Worm (Caenorhabditis elegans): Measurements from ENCODE around the gene glb-5.

The glb-5 gene

ce11 chrV:5559882-5560281 is 1.2 kb downstream of the glb-5 start:
- TF ChIP-seq egl-13 (tag; optimal IDR thresholded peaks at IDR 0.05): no peak
- TF ChIP-seq lin-13 (GFP tag; optimal IDR thresholded peaks at IDR 0.05): no peak
- peak; percentile 77 for TF ChIP-seq pqm-1 (tag; optimal IDR thresholded peaks at IDR 0.05)
- TF ChIP-seq nhr-90 (tag; optimal IDR thresholded peaks at IDR 0.05; ENCODE audit: poor library complexity): peak; percentile 21
- TF ChIP-seq lin-35 (GFP tag; optimal IDR thresholded peaks at IDR 0.05): peak in 1 of 2 experiments; percentile 31
- peak; percentile 88 for TF ChIP-seq elt-2 (tag; optimal IDR thresholded peaks at IDR 0.05)
- peak; percentile 26 for TF ChIP-seq lin-14 (GFP tag; optimal IDR thresholded peaks at IDR 0.05)

- TF ChIP-seq F16B12.6 (tag; optimal IDR thresholded peaks at IDR 0.05) (no peak), unc-62 (GFP tag; optimal IDR thresholded peaks at IDR 0.05) (no peak), nhr-76 (tag; optimal IDR thresholded peaks at IDR 0.05) (no peak), nhr-28 (tag; optimal IDR thresholded peaks at IDR 0.05) (no peak), jun-1 (tag; optimal IDR thresholded peaks at IDR 0.05) (no peak), nhr-11 (tag; optimal IDR thresholded peaks at IDR 0.05) (no peak), alr-1 (tag; optimal IDR thresholded peaks at IDR 0.05; ENCODE audit: borderline replicate concordance) (no peak), hlh-4 (tag; optimal IDR thresholded peaks at IDR 0.05) (no peak), efl-1 (optimal IDR thresholded peaks at IDR 0.05) (no peak), efl-1 (GFP tag; optimal IDR thresholded peaks at IDR 0.05 in 1 of 2) (no peak), pax-3 (tag; optimal IDR thresholded peaks at IDR 0.05) (no peak), ceh-63 (GFP tag; optimal IDR thresholded peaks at IDR 0.05) (no peak), pag-3 (tag; optimal IDR thresholded peaks at IDR 0.05; ENCODE audit: borderline replicate concordance, insufficient read depth) (no peak), fkh-4 (tag; optimal IDR thresholded peaks at IDR 0.05; ENCODE audit: borderline replicate concordance) (no peak), snu-23 (GFP tag; optimal IDR thresholded peaks at IDR 0.05) (no peak), lir-3 (tag; optimal IDR thresholded peaks at IDR 0.05; ENCODE audit: poor library complexity) (no peak), lin-15B (tag; optimal IDR thresholded peaks at IDR 0.05) (no peak), nhr-19 (GFP tag; conservative IDR thresholded peaks at IDR 0.05) (no peak)
Measured at ce11 chrV:5567119-5567518, 8.4 kb downstream of the glb-5 start, which contains the start of gene C18C4.7. TSS of gene C18C4.7 (minus strand) at chrV:5567219.

DNA sequence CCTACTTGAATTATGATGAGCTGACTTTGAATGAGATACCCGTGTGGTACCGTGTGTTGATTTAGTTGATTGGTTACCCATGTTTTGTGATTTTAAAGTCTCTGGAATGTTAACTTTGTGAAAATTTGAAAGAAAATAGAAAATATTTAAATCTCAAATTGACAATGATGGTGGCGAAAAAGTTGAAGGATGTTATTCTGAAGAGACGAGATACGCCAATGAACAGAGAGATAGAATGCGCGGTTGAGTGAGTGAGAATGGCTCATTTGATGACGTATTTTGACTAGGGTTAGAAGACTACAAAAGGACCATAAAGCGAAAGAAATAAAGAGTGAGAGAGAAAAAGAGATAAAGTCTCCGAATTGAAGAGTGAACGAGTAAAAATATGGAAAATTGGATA is 11.7 kb downstream of the glb-5 start, which contains the start of gene glb-6:
Gene glb-6, minus strand, starts transcription at position 101 of the 400 bp plus-strand sequence.
- no peak for TF ChIP-seq pag-3 (tag; optimal IDR thresholded peaks at IDR 0.05; ENCODE audit: borderline replicate concordance, insufficient read depth)
- TF ChIP-seq C16A3.4 (tag; optimal IDR thresholded peaks at IDR 0.05): no peak
- no peak for TF ChIP-seq fkh-8 (tag; optimal IDR thresholded peaks at IDR 0.05)
- TF ChIP-seq efl-1 (optimal IDR thresholded peaks at IDR 0.05): no peak
- TF ChIP-seq efl-1 (GFP tag; optimal IDR thresholded peaks at IDR 0.05 in 1 of 2): no peak
- TF ChIP-seq lin-14 (GFP tag; optimal IDR thresholded peaks at IDR 0.05): peak; percentile 39
- TF ChIP-seq unc-86 (tag; optimal IDR thresholded peaks at IDR 0.05): no peak
- peak; percentile 16 for TF ChIP-seq fkh-10 (GFP tag; optimal IDR thresholded peaks at IDR 0.05)

ce11 chrV:5571691-5572090 is 13.0 kb downstream of the glb-5 start:
- TF ChIP-seq elt-2 (tag; optimal IDR thresholded peaks at IDR 0.05) (no peak), pag-3 (tag; optimal IDR thresholded peaks at IDR 0.05; ENCODE audit: borderline replicate concordance, insufficient read depth) (no peak), egl-13 (tag; optimal IDR thresholded peaks at IDR 0.05) (peak; percentile 19), F16B12.6 (tag; optimal IDR thresholded peaks at IDR 0.05) (no peak), zip-4 (GFP tag; optimal IDR thresholded peaks at IDR 0.05) (no peak), nhr-11 (tag; optimal IDR thresholded peaks at IDR 0.05) (no peak), lin-14 (GFP tag; optimal IDR thresholded peaks at IDR 0.05) (peak; percentile 60), ztf-11 (tag; optimal IDR thresholded peaks at IDR 0.05) (no peak), nhr-71 (tag; optimal IDR thresholded peaks at IDR 0.05) (peak; percentile 8), irx-1 (tag; optimal IDR thresholded peaks at IDR 0.05) (no peak), fkh-8 (tag; optimal IDR thresholded peaks at IDR 0.05) (peak; percentile 29), ztf-4 (tag; optimal IDR thresholded peaks at IDR 0.05) (no peak), nhr-84 (tag; optimal IDR thresholded peaks at IDR 0.05) (no peak), fkh-10 (GFP tag; optimal IDR thresholded peaks at IDR 0.05) (peak; percentile 90)
